Fruit fly (Drosophila melanogaster): ENCODE measurements around the gene CG5866.

The CG5866 gene

dm6 chr3R:17391313-17391845 lies 24.2 kb upstream of the CG5866 start, which contains the start of the genes Brf and sds22 (continued):
- peak; percentile 56; the same call in 1 of the 2 replicates for TF ChIP-seq tna (GFP tag; IDR thresholded peaks at IDR 0.05; ENCODE audit: partially characterized antibody)
- peak; percentile 98 for TF ChIP-seq CoRest (tag; optimal IDR thresholded peaks at IDR 0.05)
- peak; percentile 93 for TF ChIP-seq CG14014 (GFP tag; IDR thresholded peaks at IDR 0.05)
- TF ChIP-seq dmrt99B (tag; optimal IDR thresholded peaks at IDR 0.05), result peak; percentile 93
- TF ChIP-seq CG18262 (tag; optimal IDR thresholded peaks at IDR 0.05), result peak; percentile 94
- peak; percentile 80 for TF ChIP-seq eyg (GFP tag; optimal IDR thresholded peaks at IDR 0.05)
- peak; percentile 93 for TF ChIP-seq lbe (GFP tag; optimal IDR thresholded peaks at IDR 0.05)
- TF ChIP-seq H15 (GFP tag; IDR thresholded peaks at IDR 0.05), result peak; percentile 90
- TF ChIP-seq CG4854 (GFP tag; optimal IDR thresholded peaks at IDR 0.05), result peak; percentile 94
- TF ChIP-seq CG10147 (GFP tag; optimal IDR thresholded peaks at IDR 0.05), result peak; percentile 96
- TF ChIP-seq CG14667 (GFP tag; IDR thresholded peaks at IDR 0.05), result peak; percentile 94
- TF ChIP-seq CG10565 (GFP tag; optimal IDR thresholded peaks at IDR 0.05), result peak; percentile 88
- peak; percentile 95 for TF ChIP-seq CG12942 (GFP tag; optimal IDR thresholded peaks at IDR 0.05)
- peak; percentile 84 for TF ChIP-seq btn (GFP tag; optimal IDR thresholded peaks at IDR 0.05)
- peak; percentile 83 for TF ChIP-seq nom (GFP tag; optimal IDR thresholded peaks at IDR 0.05)
- peak; percentile 94 for TF ChIP-seq HLH3B (GFP tag; IDR thresholded peaks at IDR 0.05)
- TF ChIP-seq CG7271 (tag; optimal IDR thresholded peaks at IDR 0.05), result peak; percentile 80
- TF ChIP-seq CG43689 (GFP tag; IDR thresholded peaks at IDR 0.05), result peak; percentile 78
- peak; percentile 96 for TF ChIP-seq CG13624 (GFP tag; optimal IDR thresholded peaks at IDR 0.05)
- peak; percentile 81 for TF ChIP-seq CG6654 (GFP tag; optimal IDR thresholded peaks at IDR 0.05)
- peak; percentile 97 for TF ChIP-seq bab2 (GFP tag; optimal IDR thresholded peaks at IDR 0.05)
- peak; percentile 87 for TF ChIP-seq peb (GFP tag; IDR thresholded peaks at IDR 0.05)
- TF ChIP-seq Atf6 (GFP tag; IDR thresholded peaks at IDR 0.05), result peak; percentile 93
- TF ChIP-seq knrl (GFP tag; IDR thresholded peaks at IDR 0.05; ENCODE audit: partially characterized antibody), result peak; percentile 87
- peak; percentile 87 for TF ChIP-seq ewg (GFP tag; optimal IDR thresholded peaks at IDR 0.05)
- TF ChIP-seq fu2 (GFP tag; optimal IDR thresholded peaks at IDR 0.05), result peak; percentile 96
- peak; percentile 93 for TF ChIP-seq tup (GFP tag; optimal IDR thresholded peaks at IDR 0.05)
- TF ChIP-seq MTF-1 (GFP tag; optimal IDR thresholded peaks at IDR 0.05; ENCODE audit: borderline replicate concordance), result peak; percentile 74
- TF ChIP-seq Dad (GFP tag; optimal IDR thresholded peaks at IDR 0.05), result peak; percentile 95
- peak; percentile 43; the same call in 1 of the 3 replicates for TF ChIP-seq mld (GFP tag; IDR thresholded peaks at IDR 0.05; ENCODE audit: partially characterized antibody)
- TF ChIP-seq CG5953 (GFP tag; IDR thresholded peaks at IDR 0.05), result peak; percentile 27; the same call in 1 of the 2 replicates
- peak in 1 of 2 experiments; percentile 95 for TF ChIP-seq eve (GFP tag; optimal IDR thresholded peaks at IDR 0.05)
- TF ChIP-seq Chrac-16 (GFP tag; optimal IDR thresholded peaks at IDR 0.05), result peak; percentile 98
- TF ChIP-seq Gug (GFP tag; IDR thresholded peaks at IDR 0.05), result peak; percentile 92
- TF ChIP-seq dysf (GFP tag; IDR thresholded peaks at IDR 0.05), result peak; percentile 96
- peak; percentile 77 for TF ChIP-seq CG3995 (GFP tag; optimal IDR thresholded peaks at IDR 0.05)
- TF ChIP-seq CG6272 (GFP tag; IDR thresholded peaks at IDR 0.05), result peak; percentile 96
- peak; percentile 98 for TF ChIP-seq lilli (GFP tag; optimal IDR thresholded peaks at IDR 0.05)
- peak; percentile 83 to 93 for TF ChIP-seq crp (GFP tag; optimal IDR thresholded peaks at IDR 0.05)
- TF ChIP-seq CrebB (tag; optimal IDR thresholded peaks at IDR 0.05), result peak; percentile 88
- peak; percentile 46; the same call in 1 of the 2 replicates for TF ChIP-seq Dip2 (GFP tag; IDR thresholded peaks at IDR 0.05)
- peak; percentile 85 for TF ChIP-seq CG8281 (tag; optimal IDR thresholded peaks at IDR 0.05)
- TF ChIP-seq CG2875 (GFP tag; optimal IDR thresholded peaks at IDR 0.05), result peak; percentile 84
- peak; percentile 98 for TF ChIP-seq Hsf (GFP tag; optimal IDR thresholded peaks at IDR 0.05)
- TF ChIP-seq Rfx (GFP tag; IDR thresholded peaks at IDR 0.05), result peak; percentile 97
- TF ChIP-seq CG8765 (GFP tag; IDR thresholded peaks at IDR 0.05), result peak; percentile 92
- TF ChIP-seq lmd (GFP tag; IDR thresholded peaks at IDR 0.05), result peak; percentile 95
- TF ChIP-seq CG7745 (tag; optimal IDR thresholded peaks at IDR 0.05), result no peak
- TF ChIP-seq prd (optimal IDR thresholded peaks at IDR 0.05), result no peak
- peak; percentile 97 for TF ChIP-seq prd (GFP tag; IDR thresholded peaks at IDR 0.05)
